Worm (Caenorhabditis elegans) whole organism, L4 larva: ENCODE results near the gene trk-1.

Experiments
- D1046.2 ChIP-seq: fragments of 200-800 bp; sonication (Bioruptor generic); IDR thresholded peaks from 2 replicates; pipeline ENCODE4 v1.3.6; 2022; ENCODE audit warnings: missing genetic modification characterization, missing compliant biosample characterization
- F26F4.8 ChIP-seq: fragments of 200-800 bp; sonication (Bioruptor generic); conservative IDR thresholded peaks from 2 replicates; pipeline ENCODE4 v1.3.6; 2022; ENCODE audit warnings: missing genetic modification characterization, missing compliant biosample characterization
- F37D6.2 ChIP-seq: sonication (generic microtip); optimal IDR thresholded peaks from 2 replicates; lab custom pipeline; 2016; ENCODE audit warnings: mild to moderate bottlenecking, missing genetic modification characterization, missing compliant biosample characterization
- R02D3.7 ChIP-seq: fragments of 150-350 bp; sonication (generic microtip); optimal IDR thresholded peaks from 3 replicates; lab custom pipeline; 2014; ENCODE audit warnings: missing biosample characterization, missing genetic modification characterization
- Y75B8A.6 ChIP-seq: fragments of 200-800 bp; sonication (Bioruptor generic); IDR thresholded peaks from 2 replicates; pipeline ENCODE4 v1.3.6; 2022; ENCODE audit warnings: missing genetic modification reagents, missing genetic modification characterization, missing compliant biosample characterization
- ZK337.2 ChIP-seq: fragments of 200-800 bp; sonication (Bioruptor generic); IDR thresholded peaks from 2 replicates; pipeline ENCODE4 v1.3.6; 2022; ENCODE audit warnings: missing genetic modification reagents, missing genetic modification characterization, missing compliant biosample characterization
- ZK546.5 ChIP-seq, 2 experiments: sonication (generic microtip); optimal IDR thresholded peaks; 2 replicates each; lab custom pipeline; 2017; ENCODE audit warnings: missing biosample characterization in 2 of 2, missing genetic modification characterization in 2 of 2
- aha-1 ChIP-seq: fragments of 150-350 bp; peaks from one replicate; lab custom pipeline; 2014; ENCODE audit warnings: missing biosample characterization, missing genetic modification characterization
- aly-2 ChIP-seq: sonication (generic microtip); optimal IDR thresholded peaks from 2 replicates; lab custom pipeline; 2018; ENCODE audit warnings: missing biosample characterization, missing genetic modification characterization
- ama-1 ChIP-seq: fragments of 150-350 bp; optimal IDR thresholded peaks from 2 replicates; lab custom pipeline; 2014; ENCODE audit warnings: inconsistent platforms, mixed read lengths
- arid-1 ChIP-seq: fragments of 200-800 bp; sonication (Bioruptor generic); conservative IDR thresholded peaks from 2 replicates; pipeline ENCODE4 v1.3.6; 2022; ENCODE audit warnings: missing genetic modification reagents, missing genetic modification characterization, missing compliant biosample characterization
- ceh-20 ChIP-seq: fragments of 200-800 bp; sonication (Bioruptor generic); IDR thresholded peaks from 2 replicates; pipeline ENCODE4 v1.3.6; 2022; ENCODE audit warnings: missing genetic modification reagents, missing genetic modification characterization, missing compliant biosample characterization
- ceh-32 ChIP-seq: sonication (generic microtip); optimal IDR thresholded peaks from 2 replicates; lab custom pipeline; 2016; ENCODE audit warnings: mild to moderate bottlenecking, missing genetic modification characterization, missing compliant biosample characterization; ENCODE audit not compliant: poor library complexity
- ceh-44 ChIP-seq: fragments of 200-800 bp; sonication (Bioruptor generic); IDR thresholded peaks from 2 replicates; pipeline ENCODE4 v1.3.6; 2022; ENCODE audit warnings: missing genetic modification reagents, missing genetic modification characterization, missing compliant biosample characterization
- ceh-62 ChIP-seq: sonication (generic microtip); optimal IDR thresholded peaks from 2 replicates; lab custom pipeline; 2017; ENCODE audit warnings: missing biosample characterization, missing genetic modification characterization
- ceh-82 ChIP-seq: sonication (generic microtip); optimal IDR thresholded peaks from 2 replicates; lab custom pipeline; 2017; ENCODE audit warnings: missing biosample characterization, missing genetic modification characterization
- daf-19 ChIP-seq: fragments of 200-800 bp; sonication (Bioruptor generic); conservative IDR thresholded peaks from 2 replicates; pipeline ENCODE4 v1.3.6; 2022; ENCODE audit warnings: missing genetic modification characterization, missing compliant biosample characterization
- daf-8 ChIP-seq: fragments of 200-800 bp; sonication (Bioruptor generic); IDR thresholded peaks from 2 replicates; pipeline ENCODE4 v1.3.6; 2022; ENCODE audit warnings: missing genetic modification characterization, missing compliant biosample characterization
- dmd-6 ChIP-seq: fragments of 200-800 bp; sonication (Bioruptor generic); IDR thresholded peaks from 2 replicates; pipeline ENCODE4 v1.3.6; 2022; ENCODE audit warnings: missing genetic modification reagents, missing genetic modification characterization, missing compliant biosample characterization
- dmd-8 ChIP-seq: fragments of 200-800 bp; sonication (Bioruptor generic); IDR thresholded peaks from 2 replicates; pipeline ENCODE4 v1.3.6; 2022; ENCODE audit warnings: missing genetic modification characterization, missing compliant biosample characterization
- dpl-1 ChIP-seq: fragments of 150-350 bp; optimal IDR thresholded peaks from 2 replicates; lab custom pipeline; 2014; ENCODE audit warnings: missing biosample characterization, missing genetic modification reagents, missing genetic modification characterization
- egl-43 ChIP-seq: fragments of 200-800 bp; sonication (Bioruptor generic); IDR thresholded peaks from 2 replicates; pipeline ENCODE4 v1.3.6; 2022; ENCODE audit warnings: missing genetic modification reagents, missing genetic modification characterization, missing compliant biosample characterization
- fos-1 ChIP-seq: fragments of 150-350 bp; optimal IDR thresholded peaks from 2 replicates; lab custom pipeline; 2014; ENCODE audit warnings: missing biosample characterization, missing genetic modification characterization
- hlh-11 ChIP-seq: fragments of 200-800 bp; sonication (Bioruptor generic); optimal IDR thresholded peaks from 2 replicates; lab custom pipeline; 2018; ENCODE audit warnings: mild to moderate bottlenecking, missing genetic modification characterization, missing compliant biosample characterization
- hmg-1.1 ChIP-seq: fragments of 200-800 bp; sonication (Bioruptor generic); IDR thresholded peaks from 2 replicates; pipeline ENCODE4 v1.3.6; 2022; ENCODE audit warnings: missing genetic modification reagents, missing genetic modification characterization, missing compliant biosample characterization
- lin-13 ChIP-seq: fragments of 150-350 bp; optimal IDR thresholded peaks from 2 replicates; lab custom pipeline; 2014; ENCODE audit warnings: missing biosample characterization, missing genetic modification reagents, missing genetic modification characterization
- lin-15B ChIP-seq: fragments of 150-350 bp; sonication (generic microtip); optimal IDR thresholded peaks from 3 replicates; lab custom pipeline; 2014; ENCODE audit warnings: missing biosample characterization, missing genetic modification characterization
- lin-39 ChIP-seq: fragments of 150-350 bp; optimal IDR thresholded peaks from 2 replicates; lab custom pipeline; 2014; ENCODE audit warnings: missing biosample characterization, missing genetic modification reagents, missing genetic modification characterization
- madf-9 ChIP-seq: fragments of 200-800 bp; sonication (Bioruptor generic); conservative IDR thresholded peaks from 2 replicates; pipeline ENCODE4 v1.3.6; 2022; ENCODE audit warnings: missing genetic modification reagents, missing genetic modification characterization, missing compliant biosample characterization
- mdt-29 ChIP-seq: fragments of 200-800 bp; sonication (Bioruptor generic); IDR thresholded peaks from 2 replicates; pipeline ENCODE4 v1.3.6; 2022; ENCODE audit warnings: missing genetic modification reagents, missing genetic modification characterization, missing compliant biosample characterization
- mep-1 ChIP-seq: fragments of 150-350 bp; sonication (generic microtip); optimal IDR thresholded peaks from 3 replicates; lab custom pipeline; 2014; ENCODE audit warnings: missing biosample characterization, missing genetic modification characterization
- mes-2 ChIP-seq: sonication (generic microtip); optimal IDR thresholded peaks from 2 replicates; lab custom pipeline; 2016; ENCODE audit warnings: missing genotype, mild to moderate bottlenecking, missing genetic modification characterization, missing compliant biosample characterization; ENCODE audit not compliant: poor library complexity, severe bottlenecking
- nhr-102 ChIP-seq: sonication (generic microtip); optimal IDR thresholded peaks from 2 replicates; lab custom pipeline; 2016; ENCODE audit warnings: mild to moderate bottlenecking, missing genetic modification characterization, moderate library complexity, missing compliant biosample characterization
- nhr-11 ChIP-seq: fragments of 150-350 bp; optimal IDR thresholded peaks from 2 replicates; lab custom pipeline; 2014; ENCODE audit warnings: missing biosample characterization, missing genetic modification characterization
- nhr-237 ChIP-seq: sonication (generic microtip); optimal IDR thresholded peaks from 2 replicates; lab custom pipeline; 2017; ENCODE audit warnings: missing biosample characterization, missing genetic modification characterization
- nhr-25 ChIP-seq: sonication (generic microtip); optimal IDR thresholded peaks from 2 replicates; lab custom pipeline; 2017; ENCODE audit warnings: missing genetic modification characterization, mild to moderate bottlenecking, missing compliant biosample characterization, antibody characterized with exemption, moderate library complexity, borderline replicate concordance; ENCODE audit not compliant: insufficient read depth
- nhr-28 ChIP-seq: fragments of 150-350 bp; optimal IDR thresholded peaks from 2 replicates; lab custom pipeline; 2014; ENCODE audit warnings: missing biosample characterization, missing genetic modification characterization
- nhr-41 ChIP-seq: fragments of 200-800 bp; sonication (Bioruptor generic); IDR thresholded peaks from 2 replicates; pipeline ENCODE4 v1.3.6; 2022; ENCODE audit warnings: missing genetic modification reagents, missing genetic modification characterization, missing compliant biosample characterization
- nhr-48 ChIP-seq: sonication (generic microtip); optimal IDR thresholded peaks from 2 replicates; lab custom pipeline; 2016; ENCODE audit warnings: mild to moderate bottlenecking, missing genetic modification characterization, missing compliant biosample characterization
- nhr-77 ChIP-seq: fragments of 150-350 bp; optimal IDR thresholded peaks from 2 replicates; lab custom pipeline; 2014; ENCODE audit warnings: missing biosample characterization, missing genetic modification characterization
- pha-4 ChIP-seq, 2 experiments: fragments of 150-350 bp in 1 of 2; fragments of 200-800 bp in 1 of 2; sonication (Bioruptor generic) in 1 of 2; IDR thresholded peaks in 1 of 2; optimal IDR thresholded peaks in 1 of 2; 2 replicates each; pipeline versions ENCODE4 v1.3.6 to Lab custom; 2014 to 2022; ENCODE audit warnings: missing genetic modification characterization in 2 of 2, missing genetic modification reagents in 2 of 2, missing biosample characterization in 1 of 2, missing compliant biosample characterization in 1 of 2
- php-3 ChIP-seq: fragments of 200-800 bp; sonication (Bioruptor generic); IDR thresholded peaks from 2 replicates; pipeline ENCODE4 v1.3.6; 2022; ENCODE audit warnings: missing genetic modification reagents, missing genetic modification characterization, missing compliant biosample characterization
- rbr-2 ChIP-seq: sonication (generic microtip); optimal IDR thresholded peaks from 2 replicates; lab custom pipeline; 2016; ENCODE audit warnings: missing genotype, missing genetic modification characterization, missing compliant biosample characterization
- saeg-2 ChIP-seq: fragments of 200-800 bp; sonication (Bioruptor generic); IDR thresholded peaks from 2 replicates; pipeline ENCODE4 v1.3.6; 2022; ENCODE audit warnings: missing genetic modification reagents, missing genetic modification characterization, missing compliant biosample characterization
- sdz-12 ChIP-seq: fragments of 200-800 bp; sonication (Bioruptor generic); optimal IDR thresholded peaks from 2 replicates; lab custom pipeline; 2018; ENCODE audit warnings: mild to moderate bottlenecking, missing genetic modification characterization, missing compliant biosample characterization
- skn-1 ChIP-seq: fragments of 150-350 bp; optimal IDR thresholded peaks from 2 replicates; lab custom pipeline; 2014; ENCODE audit warnings: missing biosample characterization, missing genetic modification characterization
- tra-1 ChIP-seq: fragments of 200-800 bp; sonication (Bioruptor generic); IDR thresholded peaks from 2 replicates; pipeline ENCODE4 v1.3.6; 2022; ENCODE audit warnings: missing genetic modification reagents, missing genetic modification characterization, missing compliant biosample characterization
- unc-62 ChIP-seq, 3 experiments: fragments of 150-350 bp in 1 of 3; sonication (generic microtip); optimal IDR thresholded peaks in 2 of 3; peaks in 1 of 3; 1 replicate in 1 of 3; 2 replicates in 2 of 3; lab custom pipeline; 2014 to 2017; ENCODE audit warnings: missing biosample characterization in 3 of 3, missing genetic modification characterization in 3 of 3, missing genetic modification reagents in 3 of 3, missing genotype in 1 of 3
- vab-7 ChIP-seq: fragments of 200-800 bp; sonication (Bioruptor generic); IDR thresholded peaks from 2 replicates; pipeline ENCODE4 v1.3.6; 2022; ENCODE audit warnings: missing genetic modification reagents, missing genetic modification characterization, missing compliant biosample characterization
- zag-1 ChIP-seq: fragments of 150-350 bp; optimal IDR thresholded peaks from 2 replicates; lab custom pipeline; 2014; ENCODE audit warnings: missing biosample characterization, missing genetic modification characterization
- zfp-3 ChIP-seq: fragments of 200-800 bp; sonication (Bioruptor generic); conservative IDR thresholded peaks from 2 replicates; pipeline ENCODE4 v1.3.6; 2022; ENCODE audit warnings: missing genetic modification reagents, missing genetic modification characterization, missing compliant biosample characterization
- zip-11 ChIP-seq: fragments of 200-800 bp; sonication (Bioruptor generic); IDR thresholded peaks from 2 replicates; pipeline ENCODE4 v1.3.6; 2022; ENCODE audit warnings: missing genetic modification characterization, missing compliant biosample characterization

Gene trk-1

DNA sequence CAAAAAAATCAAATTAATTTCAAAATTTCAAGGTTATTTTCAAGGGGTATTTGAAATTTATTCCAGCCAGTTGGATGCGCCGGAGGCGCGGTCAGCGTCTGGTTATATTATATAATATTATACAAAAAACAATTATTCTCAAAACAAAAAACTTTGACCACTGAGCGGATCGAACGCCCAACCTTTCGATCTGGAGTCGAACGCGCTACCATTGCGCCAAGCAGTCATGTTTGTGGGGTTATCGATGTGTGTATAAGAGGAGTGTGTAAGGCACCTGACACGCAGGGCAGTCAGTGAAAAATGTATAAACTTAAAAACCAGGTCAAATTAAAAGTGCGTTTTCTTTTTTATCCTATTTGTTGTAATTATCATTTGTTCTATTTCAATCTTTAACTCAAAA lies 6.7 kb downstream of the trk-1 start (continued):
- no peak for TF ChIP-seq nhr-28 (tag; lab: Kevin White, UChicago)
- no peak for TF ChIP-seq ama-1 (lab: Kevin White, UChicago)
- no peak for TF ChIP-seq aha-1 (tag; lab: Kevin White, UChicago)
- TF ChIP-seq unc-62 (GFP tag; optimal IDR thresholded peaks at IDR 0.05 in 1 of 2; lab: Kevin White, UChicago): no peak
- no peak for TF ChIP-seq unc-62 (tag; optimal IDR thresholded peaks at IDR 0.05; lab: Kevin White, UChicago)
- no peak for TF ChIP-seq nhr-237 (tag; lab: Kevin White, UChicago)
- TF ChIP-seq zip-11 (GFP tag; lab: Robert Waterston, UW): no peak
- peak; percentile 43 for TF ChIP-seq vab-7
- no peak for TF ChIP-seq ceh-62 (tag; lab: Kevin White, UChicago)
- TF ChIP-seq F37D6.2 (tag; lab: Kevin White, UChicago): no peak
- no peak for TF ChIP-seq nhr-102 (tag; lab: Kevin White, UChicago)
- no peak for TF ChIP-seq nhr-25
- no peak for TF ChIP-seq ceh-32 (tag; lab: Kevin White, UChicago)
- TF ChIP-seq rbr-2 (tag; lab: Kevin White, UChicago): no peak
- TF ChIP-seq php-3 (GFP tag; lab: Robert Waterston, UW): no peak
- no peak for TF ChIP-seq nhr-48
- no peak for TF ChIP-seq zag-1
- no peak for TF ChIP-seq ZK546.5 (tag; optimal IDR thresholded peaks at IDR 0.05; lab: Kevin White, UChicago)
- no peak for TF ChIP-seq saeg-2
- peak; percentile 83 for TF ChIP-seq egl-43
- no peak for TF ChIP-seq sdz-12
- TF ChIP-seq R02D3.7 (tag; lab: Kevin White, UChicago): no peak
- TF ChIP-seq daf-19 (GFP tag; lab: Robert Waterston, UW): 0 out of 2 replicates have a peak, but pooled peaks have one; percentile 32
- TF ChIP-seq ceh-20 (GFP tag; lab: Robert Waterston, UW): no peak
- 0 out of 2 replicates have a peak, but pooled peaks have one; percentile 40 for TF ChIP-seq F26F4.8 (GFP tag; lab: Robert Waterston, UW)
- TF ChIP-seq dmd-6 (GFP tag; lab: Robert Waterston, UW): peak; percentile 46
- peak; percentile 62; the same call in 1 of the 2 replicates for TF ChIP-seq pha-4 (GFP tag; IDR thresholded peaks at IDR 0.05; lab: Robert Waterston, UW)
- no peak for TF ChIP-seq pha-4 (tag; optimal IDR thresholded peaks at IDR 0.05; lab: Kevin White, UChicago)
- no peak for TF ChIP-seq fos-1 (tag; lab: Kevin White, UChicago)
- no peak for TF ChIP-seq nhr-41 (GFP tag; lab: Robert Waterston, UW)
- TF ChIP-seq mes-2: peak; percentile 72
- TF ChIP-seq skn-1 (tag; lab: Kevin White, UChicago): no peak
- TF ChIP-seq lin-15B: no peak
- TF ChIP-seq D1046.2 (GFP tag; lab: Robert Waterston, UW): no peak
- TF ChIP-seq nhr-77 (tag; lab: Kevin White, UChicago): no peak
- TF ChIP-seq dmd-8 (GFP tag; lab: Robert Waterston, UW): peak; percentile 73
- no peak for TF ChIP-seq arid-1 (GFP tag; lab: Robert Waterston, UW)
- peak; percentile 62 for TF ChIP-seq hmg-1.1 (GFP tag; lab: Robert Waterston, UW)
- TF ChIP-seq dpl-1 (GFP tag; lab: Kevin White, UChicago): no peak
- TF ChIP-seq mep-1 (tag; lab: Kevin White, UChicago): peak; percentile 3
- no peak for TF ChIP-seq Y75B8A.6 (GFP tag; lab: Robert Waterston, UW)
- TF ChIP-seq aly-2 (tag; lab: Kevin White, UChicago): no peak
- TF ChIP-seq daf-8: no peak
- no peak for TF ChIP-seq hlh-11 (tag; lab: Kevin White, UChicago)
- TF ChIP-seq lin-39: no peak
- TF ChIP-seq ceh-82 (tag; lab: Kevin White, UChicago): no peak
- no peak for TF ChIP-seq lin-13
- TF ChIP-seq tra-1 (GFP tag; lab: Robert Waterston, UW): no peak
- no peak for TF ChIP-seq nhr-11 (tag; lab: Kevin White, UChicago)
- TF ChIP-seq mdt-29: no peak
- peak; percentile 38 for TF ChIP-seq madf-9 (GFP tag; lab: Robert Waterston, UW)
- no peak for TF ChIP-seq ceh-44 (GFP tag; lab: Robert Waterston, UW)
- no peak for TF ChIP-seq ZK337.2 (GFP tag; lab: Robert Waterston, UW)
- no peak for TF ChIP-seq zfp-3 (GFP tag; lab: Robert Waterston, UW)
